Worm (Caenorhabditis elegans) whole organism, L4 larva: ENCODE measurements around the gene F58A6.5.

Experiments used
- D1046.2 ChIP-seq: fragments of 200-800 bp; sonication (Bioruptor generic); IDR thresholded peaks from 2 replicates; pipeline ENCODE4 v1.3.6; 2022; ENCODE audit warnings: missing genetic modification characterization, missing compliant biosample characterization
- F26F4.8 ChIP-seq: fragments of 200-800 bp; sonication (Bioruptor generic); conservative IDR thresholded peaks from 2 replicates; pipeline ENCODE4 v1.3.6; 2022; ENCODE audit warnings: missing genetic modification characterization, missing compliant biosample characterization
- T20F7.1 ChIP-seq: fragments of 200-800 bp; sonication (Bioruptor generic); optimal IDR thresholded peaks from 2 replicates; lab custom pipeline; 2018; ENCODE audit warnings: mild to moderate bottlenecking, missing genetic modification characterization, missing compliant biosample characterization
- T26A8.4 ChIP-seq: fragments of 200-800 bp; sonication (Bioruptor generic); IDR thresholded peaks from 2 replicates; pipeline ENCODE4 v1.3.6; 2022; ENCODE audit warnings: missing genetic modification characterization, missing compliant biosample characterization
- ZK337.2 ChIP-seq: fragments of 200-800 bp; sonication (Bioruptor generic); IDR thresholded peaks from 2 replicates; pipeline ENCODE4 v1.3.6; 2022; ENCODE audit warnings: missing genetic modification reagents, missing genetic modification characterization, missing compliant biosample characterization
- aha-1 ChIP-seq: fragments of 150-350 bp; peaks from one replicate; lab custom pipeline; 2014; ENCODE audit warnings: missing biosample characterization, missing genetic modification characterization
- aly-2 ChIP-seq: sonication (generic microtip); optimal IDR thresholded peaks from 2 replicates; lab custom pipeline; 2018; ENCODE audit warnings: missing biosample characterization, missing genetic modification characterization
- ama-1 ChIP-seq: fragments of 150-350 bp; optimal IDR thresholded peaks from 2 replicates; lab custom pipeline; 2014; ENCODE audit warnings: inconsistent platforms, mixed read lengths
- attf-4 ChIP-seq: sonication (generic microtip); optimal IDR thresholded peaks from 3 replicates; lab custom pipeline; 2017; ENCODE audit warnings: missing biosample characterization, missing genetic modification characterization
- ceh-20 ChIP-seq: fragments of 200-800 bp; sonication (Bioruptor generic); IDR thresholded peaks from 2 replicates; pipeline ENCODE4 v1.3.6; 2022; ENCODE audit warnings: missing genetic modification reagents, missing genetic modification characterization, missing compliant biosample characterization
- ceh-28 ChIP-seq: fragments of 150-350 bp; optimal IDR thresholded peaks from 2 replicates; lab custom pipeline; 2014; ENCODE audit warnings: missing biosample characterization, missing genetic modification reagents, missing genetic modification characterization
- ceh-62 ChIP-seq: sonication (generic microtip); optimal IDR thresholded peaks from 2 replicates; lab custom pipeline; 2017; ENCODE audit warnings: missing biosample characterization, missing genetic modification characterization
- ceh-82 ChIP-seq: sonication (generic microtip); optimal IDR thresholded peaks from 2 replicates; lab custom pipeline; 2017; ENCODE audit warnings: missing biosample characterization, missing genetic modification characterization
- cey-2 ChIP-seq: sonication (generic microtip); optimal IDR thresholded peaks from 3 replicates; lab custom pipeline; 2017; ENCODE audit warnings: missing genetic modification characterization, mild to moderate bottlenecking, missing compliant biosample characterization, antibody characterized with exemption, borderline replicate concordance; ENCODE audit not compliant: insufficient read depth
- daf-8 ChIP-seq: fragments of 200-800 bp; sonication (Bioruptor generic); IDR thresholded peaks from 2 replicates; pipeline ENCODE4 v1.3.6; 2022; ENCODE audit warnings: missing genetic modification characterization, missing compliant biosample characterization
- dmd-6 ChIP-seq: fragments of 200-800 bp; sonication (Bioruptor generic); IDR thresholded peaks from 2 replicates; pipeline ENCODE4 v1.3.6; 2022; ENCODE audit warnings: missing genetic modification reagents, missing genetic modification characterization, missing compliant biosample characterization
- dmd-8 ChIP-seq: fragments of 200-800 bp; sonication (Bioruptor generic); IDR thresholded peaks from 2 replicates; pipeline ENCODE4 v1.3.6; 2022; ENCODE audit warnings: missing genetic modification characterization, missing compliant biosample characterization
- dpl-1 ChIP-seq: fragments of 150-350 bp; optimal IDR thresholded peaks from 2 replicates; lab custom pipeline; 2014; ENCODE audit warnings: missing biosample characterization, missing genetic modification reagents, missing genetic modification characterization
- duxl-1 ChIP-seq: sonication (generic microtip); optimal IDR thresholded peaks from 2 replicates; lab custom pipeline; 2016; ENCODE audit warnings: mild to moderate bottlenecking, missing genetic modification characterization, moderate library complexity, missing compliant biosample characterization; ENCODE audit not compliant: poor library complexity
- dve-1 ChIP-seq: sonication (generic microtip); optimal IDR thresholded peaks from 2 replicates; lab custom pipeline; 2017; ENCODE audit warnings: antibody characterized with exemption, mild to moderate bottlenecking, missing genetic modification characterization, missing compliant biosample characterization; ENCODE audit not compliant: insufficient read depth
- egl-43 ChIP-seq: fragments of 200-800 bp; sonication (Bioruptor generic); IDR thresholded peaks from 2 replicates; pipeline ENCODE4 v1.3.6; 2022; ENCODE audit warnings: missing genetic modification reagents, missing genetic modification characterization, missing compliant biosample characterization
- fkh-10 ChIP-seq: fragments of 150-350 bp; optimal IDR thresholded peaks from 2 replicates; lab custom pipeline; 2014; ENCODE audit warnings: missing biosample characterization, missing genetic modification reagents, missing genetic modification characterization
- fos-1 ChIP-seq: fragments of 150-350 bp; optimal IDR thresholded peaks from 2 replicates; lab custom pipeline; 2014; ENCODE audit warnings: missing biosample characterization, missing genetic modification characterization
- hlh-30 ChIP-seq: sonication (generic microtip); optimal IDR thresholded peaks from 2 replicates; lab custom pipeline; 2017; ENCODE audit warnings: antibody characterized with exemption, mild to moderate bottlenecking, missing genetic modification characterization, missing compliant biosample characterization; ENCODE audit not compliant: insufficient read depth
- lim-7 ChIP-seq: fragments of 200-800 bp; sonication (Bioruptor generic); IDR thresholded peaks from 2 replicates; pipeline ENCODE4 v1.3.6; 2022; ENCODE audit warnings: missing genetic modification characterization, missing compliant biosample characterization
- lin-29 ChIP-seq: fragments of 200-800 bp; sonication (Bioruptor generic); IDR thresholded peaks from 2 replicates; pipeline ENCODE4 v1.3.6; 2022; ENCODE audit warnings: missing genetic modification reagents, missing genetic modification characterization, missing compliant biosample characterization
- lsy-2 ChIP-seq, 2 experiments: fragments of 150-350 bp in 1 of 2; sonication (generic microtip) in 1 of 2; optimal IDR thresholded peaks; 2 replicates each; lab custom pipeline; 2014 to 2017; ENCODE audit warnings: missing biosample characterization in 2 of 2, missing genetic modification characterization in 2 of 2
- mdt-29 ChIP-seq: fragments of 200-800 bp; sonication (Bioruptor generic); IDR thresholded peaks from 2 replicates; pipeline ENCODE4 v1.3.6; 2022; ENCODE audit warnings: missing genetic modification reagents, missing genetic modification characterization, missing compliant biosample characterization
- mxl-3 ChIP-seq: fragments of 200-800 bp; sonication (Bioruptor generic); optimal IDR thresholded peaks from 2 replicates; lab custom pipeline; 2018; ENCODE audit warnings: mild to moderate bottlenecking, missing genetic modification characterization, missing compliant biosample characterization
- nhr-11 ChIP-seq: fragments of 150-350 bp; optimal IDR thresholded peaks from 2 replicates; lab custom pipeline; 2014; ENCODE audit warnings: missing biosample characterization, missing genetic modification characterization
- nhr-111 ChIP-seq: fragments of 200-800 bp; sonication (Bioruptor generic); optimal IDR thresholded peaks from 2 replicates; lab custom pipeline; 2018; ENCODE audit warnings: mild to moderate bottlenecking, missing genetic modification characterization, missing compliant biosample characterization
- nhr-41 ChIP-seq: fragments of 200-800 bp; sonication (Bioruptor generic); IDR thresholded peaks from 2 replicates; pipeline ENCODE4 v1.3.6; 2022; ENCODE audit warnings: missing genetic modification reagents, missing genetic modification characterization, missing compliant biosample characterization
- nhr-42 ChIP-seq: fragments of 200-800 bp; sonication (Bioruptor generic); IDR thresholded peaks from 2 replicates; pipeline ENCODE4 v1.3.6; 2022; ENCODE audit warnings: missing genetic modification characterization, missing compliant biosample characterization
- nhr-77 ChIP-seq: fragments of 150-350 bp; optimal IDR thresholded peaks from 2 replicates; lab custom pipeline; 2014; ENCODE audit warnings: missing biosample characterization, missing genetic modification characterization
- php-3 ChIP-seq: fragments of 200-800 bp; sonication (Bioruptor generic); IDR thresholded peaks from 2 replicates; pipeline ENCODE4 v1.3.6; 2022; ENCODE audit warnings: missing genetic modification reagents, missing genetic modification characterization, missing compliant biosample characterization
- pqm-1 ChIP-seq: sonication (generic microtip); optimal IDR thresholded peaks from 2 replicates; lab custom pipeline; 2017; ENCODE audit warnings: missing biosample characterization, missing genetic modification characterization
- saeg-2 ChIP-seq: fragments of 200-800 bp; sonication (Bioruptor generic); IDR thresholded peaks from 2 replicates; pipeline ENCODE4 v1.3.6; 2022; ENCODE audit warnings: missing genetic modification reagents, missing genetic modification characterization, missing compliant biosample characterization
- snpc-4 ChIP-seq: fragments of 150-350 bp; optimal IDR thresholded peaks from 2 replicates; lab custom pipeline; 2014; ENCODE audit warnings: missing biosample characterization, missing genetic modification characterization
- tra-1 ChIP-seq: fragments of 200-800 bp; sonication (Bioruptor generic); IDR thresholded peaks from 2 replicates; pipeline ENCODE4 v1.3.6; 2022; ENCODE audit warnings: missing genetic modification reagents, missing genetic modification characterization, missing compliant biosample characterization
- unc-130 ChIP-seq: sonication (generic microtip); optimal IDR thresholded peaks from 2 replicates; lab custom pipeline; 2016; ENCODE audit warnings: missing genetic modification reagents, missing genetic modification characterization, missing compliant biosample characterization
- vab-7 ChIP-seq: fragments of 200-800 bp; sonication (Bioruptor generic); IDR thresholded peaks from 2 replicates; pipeline ENCODE4 v1.3.6; 2022; ENCODE audit warnings: missing genetic modification reagents, missing genetic modification characterization, missing compliant biosample characterization
- zfp-2 ChIP-seq: sonication (generic microtip); optimal IDR thresholded peaks from 2 replicates; lab custom pipeline; 2016; ENCODE audit warnings: mild to moderate bottlenecking, missing genetic modification characterization, missing compliant biosample characterization
- zfp-3 ChIP-seq: fragments of 200-800 bp; sonication (Bioruptor generic); conservative IDR thresholded peaks from 2 replicates; pipeline ENCODE4 v1.3.6; 2022; ENCODE audit warnings: missing genetic modification reagents, missing genetic modification characterization, missing compliant biosample characterization
- zip-2 ChIP-seq: fragments of 150-350 bp; optimal IDR thresholded peaks from 2 replicates; lab custom pipeline; 2014; ENCODE audit warnings: missing biosample characterization, missing genetic modification characterization
- ztf-11 ChIP-seq: fragments of 150-350 bp; optimal IDR thresholded peaks from 2 replicates; lab custom pipeline; 2014; ENCODE audit warnings: missing biosample characterization, missing genetic modification characterization

F58A6.5 gene

DNA sequence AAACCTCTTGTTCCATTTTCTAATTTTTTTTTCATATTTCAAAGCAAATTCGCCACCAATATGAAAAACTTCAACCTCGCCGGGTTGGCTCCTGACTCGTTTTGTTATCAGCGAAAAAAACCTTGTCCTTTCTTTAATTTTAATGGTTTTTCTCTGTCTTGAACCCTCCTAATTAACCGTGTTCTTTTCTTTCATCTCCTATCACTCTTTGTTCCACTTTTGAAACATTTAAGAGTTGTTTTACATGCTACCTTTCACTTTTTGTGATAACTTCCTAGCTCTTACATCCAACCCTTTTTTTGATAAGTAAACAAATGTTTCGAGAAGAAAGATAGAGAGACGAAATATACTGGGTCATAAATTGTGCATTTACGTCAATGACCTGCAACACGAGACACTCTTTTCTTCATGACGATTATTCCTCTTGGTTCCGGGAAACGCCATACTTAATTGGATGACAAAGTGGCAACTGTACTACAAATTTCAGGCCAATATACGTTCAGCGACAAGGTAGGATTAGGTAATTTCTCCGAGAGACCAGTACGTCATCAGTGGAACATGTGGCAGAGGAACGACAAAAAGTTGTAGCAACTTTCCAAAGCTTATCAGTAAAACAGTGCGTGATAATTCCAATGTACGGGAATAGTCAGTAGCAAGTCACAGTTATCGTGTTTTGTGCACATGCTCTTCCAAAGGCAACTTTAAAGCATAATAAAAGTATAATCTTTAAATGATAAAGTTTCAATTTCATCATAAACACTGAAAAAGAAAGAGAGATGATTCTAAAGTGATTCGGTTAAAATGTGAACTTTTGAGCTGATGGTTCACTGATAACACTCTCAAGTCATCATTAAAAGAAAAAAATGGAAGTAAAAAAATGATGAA lies 36.7 kb upstream of the F58A6.5 start (continued):
- peak; percentile 92 for TF ChIP-seq php-3 (GFP tag; lab: Robert Waterston, UW)
- peak; percentile 5 for TF ChIP-seq cey-2 (tag; lab: Kevin White, UChicago)
- no peak for TF ChIP-seq ceh-62 (tag; lab: Kevin White, UChicago)
- TF ChIP-seq vab-7: no peak
- peak; percentile 71 for TF ChIP-seq dmd-6 (GFP tag; lab: Robert Waterston, UW)

DNA sequence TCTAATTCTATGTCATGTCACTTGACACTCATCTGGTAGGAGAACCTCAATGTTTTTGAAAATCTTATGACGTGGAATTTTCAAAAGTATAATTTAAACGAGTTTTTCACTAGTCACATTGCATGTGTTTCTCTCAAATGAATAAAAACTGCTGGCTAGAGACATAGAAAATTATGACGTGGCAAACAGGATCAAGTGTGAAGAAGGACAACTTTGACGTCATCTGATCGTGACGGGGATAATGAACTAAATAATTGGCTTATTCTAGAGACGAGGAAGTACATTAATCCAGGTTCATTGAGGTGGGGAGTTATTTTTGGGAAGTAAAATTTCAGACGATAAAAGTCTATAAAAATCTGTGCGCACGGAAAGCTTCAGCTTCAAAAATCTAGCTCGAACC lies 35.0 kb upstream of the F58A6.5 start:
- no peak for TF ChIP-seq dpl-1 (GFP tag; lab: Kevin White, UChicago)
- no peak for TF ChIP-seq snpc-4 (tag; lab: Kevin White, UChicago)
- no peak for TF ChIP-seq aly-2 (tag; lab: Kevin White, UChicago)
- no peak for TF ChIP-seq nhr-42 (GFP tag; lab: Robert Waterston, UW)
- TF ChIP-seq ceh-20 (GFP tag; lab: Robert Waterston, UW): no peak
- no peak for TF ChIP-seq dve-1 (tag; lab: Kevin White, UChicago)
- no peak for TF ChIP-seq cey-2 (tag; lab: Kevin White, UChicago)
- TF ChIP-seq fos-1 (tag; lab: Kevin White, UChicago): no peak
- no peak for TF ChIP-seq T26A8.4 (GFP tag; lab: Robert Waterston, UW)
- TF ChIP-seq dmd-8 (GFP tag; lab: Robert Waterston, UW): no peak
- TF ChIP-seq ztf-11 (tag; lab: Kevin White, UChicago): no peak
- no peak for TF ChIP-seq lsy-2 (tag; optimal IDR thresholded peaks at IDR 0.05; lab: Kevin White, UChicago)
- no peak for TF ChIP-seq zfp-3 (GFP tag; lab: Robert Waterston, UW)
- TF ChIP-seq ceh-82 (tag; lab: Kevin White, UChicago): no peak
- TF ChIP-seq saeg-2 (GFP tag; lab: Robert Waterston, UW): no peak
- no peak for TF ChIP-seq egl-43 (GFP tag; lab: Robert Waterston, UW)
- no peak for TF ChIP-seq tra-1 (GFP tag; lab: Robert Waterston, UW)
- TF ChIP-seq, all 104 proteins: peak for 0

DNA sequence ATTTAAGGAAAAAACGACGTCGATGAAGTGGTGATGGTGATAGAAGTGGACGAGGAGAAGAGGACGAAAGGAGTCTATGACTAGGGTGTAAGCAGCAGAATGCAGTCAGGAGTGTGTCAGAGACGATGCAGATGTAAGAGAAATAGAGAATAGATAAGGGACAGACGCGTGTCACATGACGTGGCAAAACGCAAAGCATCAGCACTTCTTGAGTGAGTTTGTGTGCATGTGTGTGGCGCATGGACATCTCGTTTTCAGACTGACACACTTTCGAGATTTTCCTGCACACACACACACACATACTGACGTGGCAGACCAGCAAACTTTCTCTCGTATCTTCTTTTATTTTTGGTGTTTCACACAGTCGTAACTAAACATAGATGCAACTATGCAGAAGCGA lies 34.2 kb upstream of the F58A6.5 start:
- no peak for TF ChIP-seq lim-7
- peak; percentile 65 for TF ChIP-seq T20F7.1
- TF ChIP-seq daf-8 (GFP tag; lab: Robert Waterston, UW): no peak
- peak; percentile 57; the same call in 1 of the 2 replicates for TF ChIP-seq nhr-42 (GFP tag; lab: Robert Waterston, UW)
- peak; percentile 61; the same call in 1 of the 2 replicates for TF ChIP-seq egl-43 (GFP tag; lab: Robert Waterston, UW)
- TF ChIP-seq nhr-77 (tag; lab: Kevin White, UChicago): peak; percentile 61
- no peak for TF ChIP-seq D1046.2 (GFP tag; lab: Robert Waterston, UW)
- TF ChIP-seq tra-1 (GFP tag; lab: Robert Waterston, UW): peak; percentile 83
- no peak for TF ChIP-seq F26F4.8
- peak; percentile 54 to 74 for TF ChIP-seq lsy-2 (tag; optimal IDR thresholded peaks at IDR 0.05; lab: Kevin White, UChicago)
- TF ChIP-seq aly-2 (tag; lab: Kevin White, UChicago): no peak
- TF ChIP-seq aha-1 (tag; lab: Kevin White, UChicago): peak; percentile 98
- TF ChIP-seq attf-4: no peak
- TF ChIP-seq fkh-10 (GFP tag; lab: Kevin White, UChicago): no peak
- TF ChIP-seq unc-130: no peak
- TF ChIP-seq T26A8.4 (GFP tag; lab: Robert Waterston, UW): peak; percentile 63
- TF ChIP-seq nhr-11: peak; percentile 58
- peak; percentile 94 for TF ChIP-seq mxl-3
- peak; percentile 53; the same call in 1 of the 2 replicates for TF ChIP-seq mdt-29 (GFP tag; lab: Robert Waterston, UW)
- TF ChIP-seq lin-29 (GFP tag; lab: Robert Waterston, UW): no peak
- TF ChIP-seq php-3 (GFP tag; lab: Robert Waterston, UW): peak; percentile 27; the same call in 1 of the 2 replicates
- no peak for TF ChIP-seq nhr-111 (GFP tag; lab: Kevin White, UChicago)
- TF ChIP-seq ceh-28 (tag; lab: Kevin White, UChicago): no peak
- TF ChIP-seq zfp-3 (GFP tag; lab: Robert Waterston, UW): 0 out of 2 replicates have a peak, but pooled peaks have one; percentile 34
- no peak for TF ChIP-seq duxl-1 (tag; lab: Kevin White, UChicago)
- peak; percentile 7 for TF ChIP-seq ama-1 (lab: Kevin White, UChicago)
- TF ChIP-seq hlh-30: peak; percentile 98
- TF ChIP-seq pqm-1 (tag; lab: Kevin White, UChicago): peak; percentile 57
- no peak for TF ChIP-seq nhr-41 (GFP tag; lab: Robert Waterston, UW)
- TF ChIP-seq ZK337.2 (GFP tag; lab: Robert Waterston, UW): no peak
- TF ChIP-seq zip-2 (tag; lab: Kevin White, UChicago): no peak
- no peak for TF ChIP-seq zfp-2 (tag; lab: Kevin White, UChicago)
